Worm (Caenorhabditis elegans) whole organism, mixed stage, embryonic: ENCODE data around the gene C56G2.5.

Experiments
- ceh-83 ChIP-seq: fragments of 200-800 bp; sonication (Bioruptor generic); optimal IDR thresholded peaks from 2 replicates; lab custom pipeline; 2018; ENCODE audit warnings: mild to moderate bottlenecking, missing genetic modification characterization, missing compliant biosample characterization
- lin-13 ChIP-seq: fragments of 150-350 bp; optimal IDR thresholded peaks from 2 replicates; lab custom pipeline; 2014; ENCODE audit warnings: missing biosample characterization, missing genetic modification characterization
- lsy-2 ChIP-seq: fragments of 150-350 bp; optimal IDR thresholded peaks from 2 replicates; lab custom pipeline; 2014; ENCODE audit warnings: missing biosample characterization, missing genetic modification characterization
- snpc-4 ChIP-seq: fragments of 150-350 bp; optimal IDR thresholded peaks from 2 replicates; lab custom pipeline; 2014; ENCODE audit warnings: missing biosample characterization, missing genetic modification characterization
- sptf-1 ChIP-seq: sonication (generic microtip); optimal IDR thresholded peaks from 2 replicates; lab custom pipeline; 2017; ENCODE audit warnings: mild to moderate bottlenecking, missing genetic modification characterization, moderate library complexity, missing compliant biosample characterization
- unc-62 ChIP-seq: fragments of 150-350 bp; optimal IDR thresholded peaks from 2 replicates; lab custom pipeline; 2014; ENCODE audit warnings: missing biosample characterization, missing genetic modification reagents, missing genetic modification characterization
- ztf-11 ChIP-seq: fragments of 150-350 bp; optimal IDR thresholded peaks from 2 replicates; lab custom pipeline; 2014; ENCODE audit warnings: missing biosample characterization, missing genetic modification characterization

DNA sequence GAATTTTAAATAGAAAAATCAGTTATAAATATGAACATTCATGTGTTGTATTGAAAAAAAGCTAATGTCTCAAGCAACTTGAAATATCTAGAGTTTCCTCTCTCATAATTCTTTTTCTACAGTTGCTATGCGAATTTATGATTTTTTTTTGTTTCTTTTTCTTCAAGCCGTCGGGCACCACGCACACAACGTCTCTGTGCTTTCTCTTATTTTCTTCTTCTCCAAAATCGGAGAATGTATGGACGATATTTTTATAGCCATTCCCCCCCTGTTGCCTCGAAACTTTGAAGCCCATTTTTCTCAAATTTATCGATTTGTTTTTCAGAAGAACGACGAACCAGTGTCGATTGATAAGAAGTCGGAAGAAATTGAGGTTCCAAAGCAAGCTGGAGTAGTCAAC lies 32.7 kb upstream of the C56G2.5 start:
- TF ChIP-seq unc-62 (GFP tag; lab: Kevin White, UChicago): no peak
- no peak for TF ChIP-seq snpc-4 (tag; lab: Kevin White, UChicago)
- no peak for TF ChIP-seq sptf-1 (tag; lab: Kevin White, UChicago)
- TF ChIP-seq ztf-11 (tag; lab: Kevin White, UChicago): no peak
- TF ChIP-seq lsy-2: no peak
- no peak for TF ChIP-seq ceh-83 (GFP tag; lab: Kevin White, UChicago)
- no peak for TF ChIP-seq lin-13 (tag; lab: Kevin White, UChicago)
